Worm (Caenorhabditis elegans) whole organism, L4/young adult: ENCODE results near the gene clhm-1.

ENCODE experiments used
- W03F9.2 ChIP-seq: fragments of 150-350 bp; optimal IDR thresholded peaks from 2 replicates; lab custom pipeline; 2014; ENCODE audit warnings: missing biosample characterization, missing genetic modification characterization
- dao-5 ChIP-seq: sonication (generic microtip); optimal IDR thresholded peaks from 2 replicates; lab custom pipeline; 2016; ENCODE audit warnings: missing genotype, missing genetic modification characterization, moderate library complexity, missing compliant biosample characterization
- him-1 ChIP-seq: sonication (generic microtip); optimal IDR thresholded peaks from 2 replicates; lab custom pipeline; 2016; ENCODE audit warnings: missing genotype, missing genetic modification reagents, missing genetic modification characterization, missing compliant biosample characterization

clhm-1 gene

ce11 chrII:6833781-6834339 is 36.9 kb downstream of the clhm-1 start:
- TF ChIP-seq dao-5 = no peak
- no peak for TF ChIP-seq him-1 (tag; lab: Kevin White, UChicago)
- no peak for TF ChIP-seq W03F9.2 (tag; lab: Kevin White, UChicago)

DNA sequence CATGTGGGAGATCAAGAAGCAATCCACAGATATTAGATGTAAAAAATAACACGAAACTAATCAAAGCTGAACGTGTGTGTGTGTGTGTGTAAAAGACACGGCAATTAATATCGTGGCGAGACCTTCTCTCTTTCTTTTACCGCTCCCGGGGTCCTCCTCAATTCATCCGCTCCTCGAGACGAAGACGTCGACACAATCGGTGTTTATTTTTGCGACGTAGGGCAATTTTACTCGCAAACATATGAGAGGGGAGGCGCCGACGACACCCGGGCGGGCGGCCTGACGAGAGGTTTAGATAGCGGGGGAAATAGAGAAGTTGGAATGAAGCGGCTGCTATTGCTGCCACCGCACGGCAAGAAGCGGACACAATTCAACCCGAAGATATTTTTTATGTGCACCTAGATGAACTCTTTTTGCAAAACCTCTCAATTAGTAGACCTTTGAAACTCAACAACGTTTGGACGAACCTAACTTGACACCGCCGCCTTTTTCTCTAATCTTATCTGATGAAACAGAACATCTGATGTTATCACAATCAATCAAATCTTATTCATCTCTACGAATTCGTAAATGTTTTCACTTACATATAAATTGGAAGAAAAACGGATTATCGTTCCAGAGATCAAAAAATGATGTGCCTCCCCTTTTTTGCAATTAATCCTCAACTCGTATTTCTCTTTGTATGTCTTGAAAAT is 38.0 kb downstream of the clhm-1 start:
- TF ChIP-seq dao-5 = no peak

ce11 chrII:6832207-6832606 is 38.6 kb downstream of the clhm-1 start:
- TF ChIP-seq W03F9.2 (tag; lab: Kevin White, UChicago) (no peak), dao-5 (no peak), him-1 (tag; lab: Kevin White, UChicago) (no peak)

- TF ChIP-seq him-1 (tag; lab: Kevin White, UChicago) (no peak), dao-5 (no peak), W03F9.2 (tag; lab: Kevin White, UChicago) (no peak)
Measured at ce11 chrII:6831531-6832201, 39.1 kb downstream of the clhm-1 start.

- TF ChIP-seq dao-5 = no peak
- TF ChIP-seq him-1 (tag; lab: Kevin White, UChicago) = no peak
- no peak for TF ChIP-seq W03F9.2 (tag; lab: Kevin White, UChicago)
Measured at ce11 chrII:6830923-6831322, 39.9 kb downstream of the clhm-1 start.

- TF ChIP-seq dao-5 = no peak
- TF ChIP-seq W03F9.2 (tag; lab: Kevin White, UChicago) = no peak
- TF ChIP-seq him-1 (tag; lab: Kevin White, UChicago) = no peak
Measured at ce11 chrII:6830012-6830411, 40.8 kb downstream of the clhm-1 start.

- no peak for TF ChIP-seq him-1 (tag; lab: Kevin White, UChicago)
- no peak for TF ChIP-seq dao-5
- no peak for TF ChIP-seq W03F9.2 (tag; lab: Kevin White, UChicago)
Measured at ce11 chrII:6829108-6829507, 41.7 kb downstream of the clhm-1 start.

- TF ChIP-seq dao-5 (no peak), him-1 (tag; lab: Kevin White, UChicago) (peak; percentile 6), W03F9.2 (tag; lab: Kevin White, UChicago) (no peak)
Measured at ce11 chrII:6828073-6828900, 42.5 kb downstream of the clhm-1 start.

- no peak for TF ChIP-seq him-1 (tag; lab: Kevin White, UChicago)
Measured at ce11 chrII:6827388-6827787, 43.4 kb downstream of the clhm-1 start.

- TF ChIP-seq W03F9.2 (tag; lab: Kevin White, UChicago) = no peak
Measured at ce11 chrII:6826726-6827125, 44.1 kb downstream of the clhm-1 start.

DNA sequence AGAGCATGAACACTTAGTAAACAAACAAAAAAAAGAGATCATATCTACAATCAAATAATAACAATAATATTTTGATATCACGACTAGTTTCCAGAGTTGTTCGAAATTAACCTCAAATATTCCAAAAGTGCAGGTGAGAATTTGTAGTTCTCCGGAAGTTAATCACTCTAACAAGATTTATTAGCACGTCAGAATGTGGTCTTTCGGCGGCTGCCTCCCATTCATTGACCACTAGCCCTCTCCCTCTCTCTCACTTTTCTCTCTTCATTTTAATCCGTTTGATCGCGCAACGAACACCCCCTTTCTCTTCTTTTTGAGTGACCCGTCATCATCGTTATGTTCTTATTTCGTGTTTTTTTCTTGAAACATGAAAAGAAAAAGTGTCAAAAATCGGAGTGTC is 45.1 kb downstream of the clhm-1 start:
- TF ChIP-seq him-1 (tag; lab: Kevin White, UChicago) = no peak

DNA sequence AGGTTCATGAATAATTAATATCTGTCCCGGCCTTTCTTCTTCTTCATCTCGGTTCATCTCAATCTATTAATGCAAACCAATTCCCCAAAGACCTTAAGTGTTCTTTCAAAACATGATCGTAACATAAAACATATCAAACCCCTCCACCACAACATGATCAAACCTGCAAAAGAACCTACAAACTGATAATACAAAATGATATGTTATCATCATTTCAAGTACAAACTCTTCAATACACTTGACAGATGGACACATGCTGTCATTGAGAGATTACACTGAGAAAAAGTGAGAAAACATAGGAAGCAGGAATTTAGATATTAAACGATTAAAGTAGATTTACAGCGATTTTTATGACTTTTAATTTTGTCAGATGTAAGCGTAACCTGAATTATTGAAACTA is 46.3 kb downstream of the clhm-1 start:
- TF ChIP-seq W03F9.2 (tag; lab: Kevin White, UChicago) (no peak), him-1 (tag; lab: Kevin White, UChicago) (no peak), dao-5 (no peak)

DNA sequence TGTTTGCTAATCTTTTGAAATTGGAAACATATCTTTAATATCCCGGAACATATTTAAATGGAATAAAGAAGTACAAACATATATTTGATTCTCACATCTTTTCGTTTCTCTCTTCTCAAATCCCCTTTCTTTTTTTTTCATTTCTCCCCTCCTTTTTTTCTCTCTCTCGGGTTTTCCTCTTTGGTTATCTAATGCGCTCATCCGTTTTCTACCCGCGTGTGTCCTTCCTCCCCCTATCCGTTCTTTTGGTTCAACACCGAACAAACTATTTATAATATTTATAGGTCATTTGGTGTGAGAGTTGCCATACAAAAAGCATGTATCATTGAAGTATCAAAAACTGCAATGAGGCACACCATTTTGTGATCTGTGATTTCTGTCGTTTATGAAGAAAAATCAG is 46.9 kb downstream of the clhm-1 start:
- peak; percentile 40 for TF ChIP-seq him-1 (tag; lab: Kevin White, UChicago)
- TF ChIP-seq dao-5 = no peak

DNA sequence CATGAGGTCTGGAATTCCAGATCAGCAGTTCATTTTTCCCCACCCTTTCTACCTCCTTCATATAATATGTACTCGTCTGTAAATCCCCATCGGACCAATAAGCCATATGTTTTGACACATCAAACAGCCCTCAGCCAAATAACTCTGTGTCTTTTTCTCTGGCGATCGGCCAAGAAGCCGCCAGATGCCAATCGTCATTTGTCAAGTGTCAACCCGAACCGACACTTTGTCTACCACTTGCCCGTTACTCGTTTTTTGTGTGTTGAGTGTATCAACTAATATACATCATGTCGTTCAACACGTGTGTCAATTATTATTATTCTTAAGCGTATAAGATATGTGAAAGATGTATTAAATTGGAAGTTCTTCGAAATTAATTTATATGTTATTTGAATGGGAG is 47.6 kb downstream of the clhm-1 start:
- TF ChIP-seq W03F9.2 (tag; lab: Kevin White, UChicago) = no peak
- no peak for TF ChIP-seq dao-5
- TF ChIP-seq him-1 (tag; lab: Kevin White, UChicago) = no peak
